Worm (Caenorhabditis elegans) whole organism, L4/young adult: ENCODE data around the gene M176.11.

Experiments
- dao-5 ChIP-seq: sonication (generic microtip); optimal IDR thresholded peaks from 2 replicates; lab custom pipeline; 2016; ENCODE audit warnings: missing genotype, missing genetic modification characterization, moderate library complexity, missing compliant biosample characterization
- him-1 ChIP-seq: sonication (generic microtip); optimal IDR thresholded peaks from 2 replicates; lab custom pipeline; 2016; ENCODE audit warnings: missing genotype, missing genetic modification reagents, missing genetic modification characterization, missing compliant biosample characterization

- no peak for TF ChIP-seq dao-5 (tag; lab: Kevin White, UChicago)
- TF ChIP-seq him-1 (tag; lab: Kevin White, UChicago), result no peak
Observed at ce11 chrII:9445368-9445767, 23.3 kb downstream of the M176.11 start, which contains the start of gene R09D1.13.
